Fruit fly (Drosophila melanogaster): ENCODE measurements around the gene skd.

The skd gene

DNA sequence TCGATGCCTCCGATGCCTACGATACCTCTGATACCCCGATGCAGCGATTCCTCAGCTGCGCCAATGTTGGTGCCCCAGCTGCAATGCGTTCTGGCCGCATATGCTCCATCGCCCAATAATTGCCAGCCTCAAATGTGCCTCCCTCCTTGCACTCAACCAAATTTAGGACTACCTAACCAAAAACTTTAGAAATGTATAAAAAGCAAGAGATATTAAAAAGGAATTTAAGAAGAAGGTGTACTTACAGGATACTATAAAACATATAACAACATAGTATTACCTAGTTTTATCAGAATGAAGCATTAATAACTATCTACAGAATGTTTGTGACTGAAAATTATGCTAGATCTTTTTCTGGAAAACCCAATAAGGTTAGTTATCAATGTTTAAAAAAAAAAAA is 45.5 kb downstream of the skd start (continued):
- peak; percentile 21 for TF ChIP-seq woc (GFP tag; optimal IDR thresholded peaks at IDR 0.05)
- TF ChIP-seq rgr (GFP tag; optimal IDR thresholded peaks at IDR 0.05): no peak
- no peak for TF ChIP-seq Jra (GFP tag; optimal IDR thresholded peaks at IDR 0.05)
- peak; percentile 1 for TF ChIP-seq h (GFP tag; optimal IDR thresholded peaks at IDR 0.05)
- TF ChIP-seq N (GFP tag; optimal IDR thresholded peaks at IDR 0.05): no peak
- TF ChIP-seq CG9705 (GFP tag; optimal IDR thresholded peaks at IDR 0.05): no peak
- TF ChIP-seq Myc (optimal IDR thresholded peaks at IDR 0.05): no peak

DNA sequence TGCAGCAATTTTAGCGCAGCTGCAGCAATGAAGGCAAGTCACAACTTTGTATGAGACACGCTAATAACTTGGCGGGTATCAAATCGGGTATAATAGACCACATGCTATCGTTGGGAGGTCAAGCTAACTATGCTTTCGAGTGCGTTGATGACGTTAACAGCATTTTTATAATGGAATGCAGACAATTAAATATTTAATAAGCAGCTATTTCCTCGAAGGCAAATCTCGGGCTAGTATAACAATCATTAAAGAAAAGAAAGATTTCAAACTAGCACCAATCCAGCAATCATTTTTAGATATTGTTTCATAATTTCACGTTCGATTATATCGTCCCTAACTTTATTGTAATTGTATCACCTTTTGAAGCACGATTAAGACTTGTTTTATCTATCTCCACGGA is 46.7 kb downstream of the skd start:
- TF ChIP-seq Hnf4 (GFP tag; optimal IDR thresholded peaks at IDR 0.05) (no peak), dmrt93B (GFP tag; optimal IDR thresholded peaks at IDR 0.05) (no peak), foxo (GFP tag; optimal IDR thresholded peaks at IDR 0.05) (no peak), jim (GFP tag; optimal IDR thresholded peaks at IDR 0.05) (no peak), pan (optimal IDR thresholded peaks at IDR 0.05) (no peak), brk (GFP tag; optimal IDR thresholded peaks at IDR 0.05) (no peak)

DNA sequence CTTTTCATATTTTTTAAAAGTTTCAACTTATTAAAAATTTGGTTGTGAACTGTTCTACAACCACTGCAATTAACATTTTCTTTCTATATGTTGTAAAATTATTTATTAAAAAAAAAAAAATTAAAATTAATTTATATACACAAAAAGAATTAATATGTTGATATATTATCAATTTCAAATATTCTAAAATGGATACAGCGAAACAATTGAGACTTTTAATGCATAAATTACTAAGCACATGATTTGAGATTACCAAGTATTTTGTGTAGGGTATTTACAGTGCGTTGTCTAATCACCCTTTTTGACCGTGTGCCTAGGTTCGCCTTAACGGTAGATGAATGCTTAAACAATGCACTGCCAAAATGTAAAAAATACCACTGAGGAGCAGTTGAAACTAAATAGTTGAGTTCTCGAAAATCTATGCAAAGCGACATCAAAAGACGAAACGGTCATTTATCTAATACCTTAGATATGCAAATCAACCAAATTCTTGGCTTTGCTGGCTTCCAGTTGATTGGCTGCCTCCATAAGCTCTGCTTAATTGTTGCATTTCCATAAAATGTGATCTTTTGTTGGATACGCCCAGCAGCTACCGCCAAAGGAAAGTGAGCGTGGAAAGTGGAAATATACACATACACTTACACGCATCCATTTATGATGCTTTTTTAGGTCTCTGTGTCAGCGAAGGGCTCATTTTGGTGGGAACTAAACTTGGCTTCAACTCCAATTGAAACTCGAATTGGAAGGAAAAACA is 50.1 kb downstream of the skd start:
- no peak for TF ChIP-seq tai (GFP tag; optimal IDR thresholded peaks at IDR 0.05)
- TF ChIP-seq CG32264 (GFP tag; optimal IDR thresholded peaks at IDR 0.05): no peak

DNA sequence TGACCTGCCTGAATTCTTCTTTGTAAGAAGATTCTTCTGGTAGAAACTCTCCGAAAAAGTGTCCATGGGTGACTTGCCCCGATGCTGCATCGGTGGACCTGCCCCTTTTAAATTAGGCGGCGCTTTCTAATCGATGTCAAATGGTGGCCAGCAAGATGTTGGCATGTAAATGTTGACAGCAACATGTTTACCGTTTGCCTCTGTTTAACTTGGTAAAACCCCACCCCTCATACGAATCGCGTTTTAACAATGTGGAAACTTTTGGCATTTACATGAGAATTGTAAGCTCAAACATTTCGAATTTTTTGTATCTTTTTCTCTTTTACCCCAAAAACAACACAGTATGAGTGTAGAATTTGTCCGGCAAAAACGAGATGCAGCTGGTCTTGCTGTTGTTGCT is 50.9 kb downstream of the skd start:
- no peak for TF ChIP-seq Rel (GFP tag; optimal IDR thresholded peaks at IDR 0.05)
- TF ChIP-seq Rel (tag; optimal IDR thresholded peaks at IDR 0.05): no peak
- no peak for TF ChIP-seq h (GFP tag; optimal IDR thresholded peaks at IDR 0.05)
- no peak for TF ChIP-seq CG32264 (GFP tag; optimal IDR thresholded peaks at IDR 0.05)
- TF ChIP-seq dl (GFP tag; optimal IDR thresholded peaks at IDR 0.05; ENCODE audit: insufficient read depth in 1 of 2, partially characterized antibody in 2 of 2): no peak
- TF ChIP-seq pan (optimal IDR thresholded peaks at IDR 0.05): no peak
- no peak for TF ChIP-seq Vsx2 (GFP tag; optimal IDR thresholded peaks at IDR 0.05; ENCODE audit: partially characterized antibody)
- no peak for TF ChIP-seq HLH106 (tag; optimal IDR thresholded peaks at IDR 0.05)
- no peak for TF ChIP-seq N (GFP tag; optimal IDR thresholded peaks at IDR 0.05)
- TF ChIP-seq jim (GFP tag; optimal IDR thresholded peaks at IDR 0.05): no peak
- TF ChIP-seq Dfd (GFP tag; optimal IDR thresholded peaks at IDR 0.05): no peak
- no peak for TF ChIP-seq lola (GFP tag; optimal IDR thresholded peaks at IDR 0.05)
- no peak for TF ChIP-seq Sp1 (GFP tag; optimal IDR thresholded peaks at IDR 0.05)
- TF ChIP-seq br (GFP tag; optimal IDR thresholded peaks at IDR 0.05): no peak
- TF ChIP-seq dmrt93B (GFP tag; optimal IDR thresholded peaks at IDR 0.05): no peak

DNA sequence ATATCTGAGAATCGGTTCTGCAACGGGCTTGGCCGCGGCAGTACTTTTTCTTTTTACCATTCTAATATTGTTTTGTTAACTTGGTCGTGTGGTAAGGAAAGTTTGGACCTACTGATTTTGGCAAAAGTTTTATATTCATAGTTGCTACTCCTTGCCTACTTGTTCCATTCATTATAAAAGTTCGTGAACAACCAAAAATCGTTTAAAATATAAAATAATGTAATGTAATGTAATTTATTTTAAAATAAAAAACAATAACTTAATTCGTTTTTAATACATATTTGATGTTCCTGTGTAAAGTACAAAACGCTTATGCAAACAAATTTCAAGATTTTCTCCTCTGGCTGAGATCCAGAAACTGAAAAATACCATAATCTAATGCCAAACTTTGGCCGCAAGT is 52.6 kb downstream of the skd start, which contains the start of gene CG33286:
Gene CG33286, minus strand, starts transcription at position 101 of the 400 bp plus-strand sequence.
- no peak for TF ChIP-seq dl (GFP tag; optimal IDR thresholded peaks at IDR 0.05; ENCODE audit: insufficient read depth in 1 of 2, partially characterized antibody in 2 of 2)
- TF ChIP-seq rgr (GFP tag; optimal IDR thresholded peaks at IDR 0.05): no peak
- TF ChIP-seq CrebA (GFP tag; optimal IDR thresholded peaks at IDR 0.05; ENCODE audit: borderline replicate concordance): no peak
- no peak for TF ChIP-seq Rel (GFP tag; optimal IDR thresholded peaks at IDR 0.05)
- no peak for TF ChIP-seq Rel (tag; optimal IDR thresholded peaks at IDR 0.05)
- TF ChIP-seq dsf (GFP tag; optimal IDR thresholded peaks at IDR 0.05; ENCODE audit: borderline replicate concordance): no peak
- TF ChIP-seq sage (GFP tag; optimal IDR thresholded peaks at IDR 0.05): no peak
- TF ChIP-seq tai (GFP tag; optimal IDR thresholded peaks at IDR 0.05): no peak
- no peak for TF ChIP-seq CG9705 (GFP tag; optimal IDR thresholded peaks at IDR 0.05)
- no peak for TF ChIP-seq psq (GFP tag; optimal IDR thresholded peaks at IDR 0.05)
- TF ChIP-seq dmrt93B (GFP tag; optimal IDR thresholded peaks at IDR 0.05): no peak
- no peak for TF ChIP-seq Sp1 (GFP tag; optimal IDR thresholded peaks at IDR 0.05)
- no peak for TF ChIP-seq brk (GFP tag; optimal IDR thresholded peaks at IDR 0.05)
- no peak for TF ChIP-seq GATAd (GFP tag; optimal IDR thresholded peaks at IDR 0.05)

DNA sequence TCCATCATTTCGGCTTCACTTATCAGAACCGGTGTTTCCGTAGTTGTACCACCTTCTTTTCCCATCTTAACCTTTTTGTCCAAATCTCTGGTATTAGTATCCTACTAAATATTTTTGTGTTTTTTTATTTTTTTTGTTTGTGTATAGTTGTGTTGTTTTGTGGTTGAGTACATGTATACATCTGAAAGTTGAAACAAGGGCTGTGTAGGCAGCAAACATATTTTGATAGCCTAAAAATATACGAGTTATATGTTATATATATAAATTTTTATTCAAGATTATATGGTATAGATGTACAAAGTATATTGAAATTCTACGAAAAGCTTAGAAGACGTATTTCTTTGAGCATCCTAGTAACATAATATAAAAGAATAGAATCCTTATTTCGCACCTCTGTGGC is 56.7 kb downstream of the skd start, which contains the start of gene CG33287:
Gene CG33287, minus strand, starts transcription at position 101 of the 400 bp plus-strand sequence.
- TF ChIP-seq Abd-B (GFP tag; optimal IDR thresholded peaks at IDR 0.05) (no peak), fru (GFP tag; optimal IDR thresholded peaks at IDR 0.05) (no peak), tai (GFP tag; optimal IDR thresholded peaks at IDR 0.05) (no peak), CG9705 (GFP tag; optimal IDR thresholded peaks at IDR 0.05) (no peak), pan (optimal IDR thresholded peaks at IDR 0.05) (no peak), dmrt93B (GFP tag; optimal IDR thresholded peaks at IDR 0.05) (no peak), Hr78 (GFP tag; optimal IDR thresholded peaks at IDR 0.05) (no peak), usp (GFP tag; optimal IDR thresholded peaks at IDR 0.05) (no peak), Dfd (GFP tag; optimal IDR thresholded peaks at IDR 0.05) (no peak)
